Worm (Caenorhabditis elegans): Measurements from ENCODE around the gene his-62.

DNA sequence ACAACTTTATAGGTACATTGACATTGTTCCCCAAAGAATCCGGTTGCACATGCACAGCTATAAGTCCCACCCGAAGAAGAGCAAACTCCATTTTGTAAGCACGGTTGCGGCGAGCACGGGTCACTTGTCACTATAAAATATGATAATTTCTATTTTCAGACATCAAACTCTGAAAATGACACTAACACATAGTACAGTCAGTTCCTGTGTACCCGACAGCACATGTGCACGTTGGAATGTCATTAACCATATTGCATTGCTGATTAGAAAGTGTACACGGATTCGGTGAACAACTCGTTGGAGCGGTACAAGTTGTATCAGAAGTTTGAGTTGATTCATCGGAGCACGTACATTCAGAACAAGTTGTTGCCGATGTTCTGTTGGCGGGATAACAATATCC, 10.9 kb downstream of the his-62 start:
- TF ChIP-seq ztf-11 (tag; optimal IDR thresholded peaks at IDR 0.05) (no peak), elt-3 (tag; optimal IDR thresholded peaks at IDR 0.05) (no peak), snpc-4 (tag; optimal IDR thresholded peaks at IDR 0.05) (no peak), lin-13 (tag; optimal IDR thresholded peaks at IDR 0.05) (no peak), mep-1 (tag; optimal IDR thresholded peaks at IDR 0.05) (no peak), sptf-1 (tag; optimal IDR thresholded peaks at IDR 0.05) (no peak), flh-1 (GFP tag; optimal IDR thresholded peaks at IDR 0.05) (no peak), unc-39 (tag; optimal IDR thresholded peaks at IDR 0.05) (no peak), unc-62 (GFP tag; optimal IDR thresholded peaks at IDR 0.05) (no peak)

Measured in whole organism, mixed stage, embryonic.